Worm (Caenorhabditis elegans): Measurements from ENCODE around the gene W06F12.3.

Gene W06F12.3

ce11 chrIII:13763260-13764112 is 28.7 kb downstream of the W06F12.3 start (continued):
- no peak for TF ChIP-seq let-607 (tag; optimal IDR thresholded peaks at IDR 0.05)
- no peak for TF ChIP-seq F55B11.4 (tag; optimal IDR thresholded peaks at IDR 0.05; ENCODE audit: borderline replicate concordance, insufficient read depth)
- no peak for TF ChIP-seq ztf-28 (GFP tag; IDR thresholded peaks at IDR 0.05)
- TF ChIP-seq ztf-22 (GFP tag; optimal IDR thresholded peaks at IDR 0.05), result peak; percentile 2
- TF ChIP-seq ztf-18 (tag; optimal IDR thresholded peaks at IDR 0.05), result no peak
- TF ChIP-seq F57A8.1 (GFP tag; optimal IDR thresholded peaks at IDR 0.05), result no peak
- TF ChIP-seq rcor-1 (GFP tag; IDR thresholded peaks at IDR 0.05), result no peak
- peak; percentile 72 for TF ChIP-seq repo-1 (tag; optimal IDR thresholded peaks at IDR 0.05)
- no peak for TF ChIP-seq lir-1 (GFP tag; conservative IDR thresholded peaks at IDR 0.05)

ce11 chrIII:13765782-13766181 is 31.0 kb downstream of the W06F12.3 start:
- peak in 1 of 3 experiments; percentile 1 for TF ChIP-seq lin-35 (GFP tag; optimal IDR thresholded peaks at IDR 0.05)
- 0 out of 2 replicates have a peak, but pooled peaks have one; percentile 66 for TF ChIP-seq madf-3 (GFP tag; IDR thresholded peaks at IDR 0.05)
- 0 out of 2 replicates have a peak, but pooled peaks have one; percentile 15 for TF ChIP-seq zfh-2 (GFP tag; conservative IDR thresholded peaks at IDR 0.05)
- TF ChIP-seq fkh-3 (tag; optimal IDR thresholded peaks at IDR 0.05), result no peak
- no peak for TF ChIP-seq ccch-3 (GFP tag; optimal IDR thresholded peaks at IDR 0.05)

ce11 chrIII:13766704-13767323 is 32.0 kb downstream of the W06F12.3 start:
- TF ChIP-seq ets-4 (GFP tag; optimal IDR thresholded peaks at IDR 0.05) (no peak), aptf-2 (GFP tag; conservative IDR thresholded peaks at IDR 0.05) (no peak), ztf-18 (tag; optimal IDR thresholded peaks at IDR 0.05) (no peak), snpc-4 (GFP tag; optimal IDR thresholded peaks at IDR 0.05) (no peak), snpc-4 (tag; optimal IDR thresholded peaks at IDR 0.05) (peak in 1 of 4 experiments; percentile 37), him-1 (tag; optimal IDR thresholded peaks at IDR 0.05) (no peak), Y67H2A.10 (GFP tag; conservative IDR thresholded peaks at IDR 0.05) (no peak), ceh-79 (tag; optimal IDR thresholded peaks at IDR 0.05) (no peak), mxl-1 (tag; optimal IDR thresholded peaks at IDR 0.05) (no peak), F10E7.11 (tag; optimal IDR thresholded peaks at IDR 0.05) (no peak), cebp-1 (GFP tag; IDR thresholded peaks at IDR 0.05) (no peak), cebp-1 (tag; optimal IDR thresholded peaks at IDR 0.05) (peak; percentile 31), hmg-20 (GFP tag; IDR thresholded peaks at IDR 0.05) (no peak), attf-6 (GFP tag; IDR thresholded peaks at IDR 0.05) (no peak), tbp1 (GFP tag; optimal IDR thresholded peaks at IDR 0.05) (peak; percentile 25), dpff-1 (tag; optimal IDR thresholded peaks at IDR 0.05) (no peak), somi-1 (GFP tag; optimal IDR thresholded peaks at IDR 0.05) (no peak), F49E8.2 (tag; optimal IDR thresholded peaks at IDR 0.05; ENCODE audit: insufficient read depth) (no peak), nhr-120 (GFP tag; IDR thresholded peaks at IDR 0.05) (no peak), rcor-1 (GFP tag; IDR thresholded peaks at IDR 0.05) (no peak), sptf-2 (GFP tag; optimal IDR thresholded peaks at IDR 0.05) (no peak), T07F8.4 (tag; optimal IDR thresholded peaks at IDR 0.05) (no peak), lin-35 (GFP tag; optimal IDR thresholded peaks at IDR 0.05) (peak in 1 of 3 experiments; percentile 5), ztf-26 (tag; optimal IDR thresholded peaks at IDR 0.05) (no peak), lir-1 (GFP tag; conservative IDR thresholded peaks at IDR 0.05) (no peak), rec-8 (tag; optimal IDR thresholded peaks at IDR 0.05) (no peak), atf-7 (tag; optimal IDR thresholded peaks at IDR 0.05) (no peak), sea-2 (GFP tag; IDR thresholded peaks at IDR 0.05) (no peak), unc-130 (GFP tag; optimal IDR thresholded peaks at IDR 0.05) (no peak), attf-5 (GFP tag; optimal IDR thresholded peaks at IDR 0.05) (no peak), hsf-1 (GFP tag; IDR thresholded peaks at IDR 0.05) (no peak; the same call in 1 of the 2 replicates), B0336.3 (GFP tag; IDR thresholded peaks at IDR 0.05) (no peak), lag-1 (GFP tag; IDR thresholded peaks at IDR 0.05) (no peak)

Measured in whole organism, young adult.